Worm (Caenorhabditis elegans) whole organism, mixed stage, embryonic: Measurements from ENCODE around the gene F54D12.8.
A peak's percentile ranks its signal among the peaks of the same experiment; 100 is the strongest.

Experiments
- M03D4.4 ChIP-seq: sonication (generic microtip); optimal IDR thresholded peaks from 2 replicates; lab custom pipeline; 2017; ENCODE audit warnings: mild to moderate bottlenecking, missing genetic modification characterization, missing compliant biosample characterization
- bed-3 ChIP-seq: fragments of 200-800 bp; sonication (Bioruptor generic); optimal IDR thresholded peaks from 3 replicates; lab custom pipeline; 2018; ENCODE audit warnings: mild to moderate bottlenecking, missing genetic modification characterization, moderate library complexity, missing compliant biosample characterization
- blmp-1 ChIP-seq: fragments of 150-350 bp; optimal IDR thresholded peaks from 2 replicates; lab custom pipeline; 2014; ENCODE audit warnings: missing biosample characterization, missing genetic modification characterization
- ceh-39 ChIP-seq: fragments of 150-350 bp; optimal IDR thresholded peaks from 2 replicates; lab custom pipeline; 2014; ENCODE audit warnings: missing biosample characterization, missing genetic modification characterization
- ceh-43 ChIP-seq: fragments of 200-800 bp; sonication (Bioruptor generic); optimal IDR thresholded peaks from 2 replicates; lab custom pipeline; 2018; ENCODE audit warnings: mild to moderate bottlenecking, missing genetic modification characterization, moderate library complexity, missing compliant biosample characterization
- ces-1 ChIP-seq: fragments of 150-350 bp; optimal IDR thresholded peaks from 2 replicates; lab custom pipeline; 2014; ENCODE audit warnings: missing biosample characterization, missing genetic modification reagents, missing genetic modification characterization
- cnd-1 ChIP-seq: fragments of 200-800 bp; sonication (Bioruptor generic); optimal IDR thresholded peaks from 2 replicates; lab custom pipeline; 2018; ENCODE audit warnings: mild to moderate bottlenecking, missing genetic modification characterization, missing compliant biosample characterization
- drap-1 ChIP-seq: fragments of 200-800 bp; sonication (Bioruptor generic); optimal IDR thresholded peaks from 3 replicates; lab custom pipeline; 2018; ENCODE audit warnings: mild to moderate bottlenecking, missing genetic modification characterization, missing compliant biosample characterization
- elt-3 ChIP-seq: fragments of 150-350 bp; optimal IDR thresholded peaks from 2 replicates; lab custom pipeline; 2014; ENCODE audit warnings: missing biosample characterization, missing genetic modification characterization
- flh-1 ChIP-seq: fragments of 200-800 bp; sonication (Bioruptor generic); optimal IDR thresholded peaks from 2 replicates; lab custom pipeline; 2018; ENCODE audit warnings: mild to moderate bottlenecking, missing genetic modification characterization, moderate library complexity, missing compliant biosample characterization
- ham-2 ChIP-seq: fragments of 200-800 bp; sonication (Bioruptor generic); optimal IDR thresholded peaks from 2 replicates; lab custom pipeline; 2018; ENCODE audit warnings: mild to moderate bottlenecking, missing genetic modification characterization, missing compliant biosample characterization
- lin-13 ChIP-seq: fragments of 150-350 bp; optimal IDR thresholded peaks from 2 replicates; lab custom pipeline; 2014; ENCODE audit warnings: missing biosample characterization, missing genetic modification characterization
- lin-32 ChIP-seq: fragments of 200-800 bp; sonication (Bioruptor generic); optimal IDR thresholded peaks from 2 replicates; lab custom pipeline; 2018; ENCODE audit warnings: mild to moderate bottlenecking, missing genetic modification characterization, missing compliant biosample characterization
- lsy-2 ChIP-seq: fragments of 150-350 bp; optimal IDR thresholded peaks from 2 replicates; lab custom pipeline; 2014; ENCODE audit warnings: missing biosample characterization, missing genetic modification characterization
- mab-5 ChIP-seq: fragments of 150-350 bp; optimal IDR thresholded peaks from 2 replicates; lab custom pipeline; 2014; ENCODE audit warnings: missing biosample characterization, missing genetic modification characterization
- mep-1 ChIP-seq: fragments of 150-350 bp; optimal IDR thresholded peaks from 2 replicates; lab custom pipeline; 2017; ENCODE audit warnings: missing biosample characterization, missing genetic modification reagents, missing genetic modification characterization, inconsistent platforms
- mls-2 ChIP-seq: sonication (generic microtip); optimal IDR thresholded peaks from 2 replicates; lab custom pipeline; 2016; ENCODE audit warnings: mild to moderate bottlenecking, missing genetic modification characterization, moderate library complexity, missing compliant biosample characterization
- nhr-12 ChIP-seq: fragments of 150-350 bp; optimal IDR thresholded peaks from 2 replicates; lab custom pipeline; 2014; ENCODE audit warnings: missing biosample characterization, missing genetic modification characterization
- nhr-2 ChIP-seq: fragments of 150-350 bp; optimal IDR thresholded peaks from 2 replicates; lab custom pipeline; 2014; ENCODE audit warnings: missing biosample characterization, missing genetic modification characterization
- nhr-237 ChIP-seq: fragments of 150-350 bp; optimal IDR thresholded peaks from 2 replicates; lab custom pipeline; 2014; ENCODE audit warnings: missing biosample characterization, missing genetic modification characterization
- nhr-28 ChIP-seq: fragments of 150-350 bp; optimal IDR thresholded peaks from 2 replicates; lab custom pipeline; 2014; ENCODE audit warnings: missing biosample characterization, missing genetic modification characterization
- nhr-76 ChIP-seq: sonication (generic microtip); optimal IDR thresholded peaks from 2 replicates; lab custom pipeline; 2017; ENCODE audit warnings: missing biosample characterization, missing genetic modification characterization
- pha-4 ChIP-seq: fragments of 150-350 bp; optimal IDR thresholded peaks from 2 replicates; lab custom pipeline; 2018; ENCODE audit warnings: missing biosample characterization, missing genetic modification reagents, missing genetic modification characterization
- sem-2 ChIP-seq: fragments of 200-800 bp; sonication (Bioruptor generic); optimal IDR thresholded peaks from 2 replicates; lab custom pipeline; 2018; ENCODE audit warnings: mild to moderate bottlenecking, missing genetic modification characterization, missing compliant biosample characterization
- sptf-1 ChIP-seq: sonication (generic microtip); optimal IDR thresholded peaks from 2 replicates; lab custom pipeline; 2017; ENCODE audit warnings: mild to moderate bottlenecking, missing genetic modification characterization, moderate library complexity, missing compliant biosample characterization
- tbx-8 ChIP-seq: fragments of 200-800 bp; sonication (Bioruptor generic); optimal IDR thresholded peaks from 2 replicates; lab custom pipeline; 2018; ENCODE audit warnings: mild to moderate bottlenecking, missing genetic modification characterization, moderate library complexity, missing compliant biosample characterization
- unc-120 ChIP-seq: sonication (generic microtip); optimal IDR thresholded peaks from 2 replicates; lab custom pipeline; 2017; ENCODE audit warnings: missing genetic modification characterization, missing compliant biosample characterization; ENCODE audit not compliant: poor library complexity, severe bottlenecking
- unc-39 ChIP-seq: fragments of 150-350 bp; optimal IDR thresholded peaks from 2 replicates; lab custom pipeline; 2014; ENCODE audit warnings: missing biosample characterization, missing genetic modification characterization
- unc-62 ChIP-seq: fragments of 150-350 bp; optimal IDR thresholded peaks from 2 replicates; lab custom pipeline; 2014; ENCODE audit warnings: missing biosample characterization, missing genetic modification reagents, missing genetic modification characterization
- zip-8 ChIP-seq: fragments of 150-350 bp; optimal IDR thresholded peaks from 2 replicates; lab custom pipeline; 2014; ENCODE audit warnings: missing biosample characterization, missing genetic modification characterization

Gene F54D12.8

ce11 chrII:1398396-1398795 lies 558 bp upstream of the F54D12.8 start, which contains the start of gene F54D12.2:
TSS of gene F54D12.2 (plus strand) at chrII:1398696.
- TF ChIP-seq elt-3 = no peak
- no peak for TF ChIP-seq flh-1 (GFP tag; lab: Kevin White, UChicago)
- TF ChIP-seq ham-2 = no peak
- no peak for TF ChIP-seq bed-3 (GFP tag; lab: Kevin White, UChicago)
- no peak for TF ChIP-seq sptf-1 (tag; lab: Kevin White, UChicago)
- no peak for TF ChIP-seq nhr-2 (tag; lab: Kevin White, UChicago)
- no peak for TF ChIP-seq tbx-8 (GFP tag; lab: Kevin White, UChicago)
- no peak for TF ChIP-seq lin-13
- TF ChIP-seq nhr-12 (tag; lab: Kevin White, UChicago) = no peak
- no peak for TF ChIP-seq sem-2 (GFP tag; lab: Kevin White, UChicago)
- TF ChIP-seq ceh-39 (tag; lab: Kevin White, UChicago) = no peak
- no peak for TF ChIP-seq blmp-1
- no peak for TF ChIP-seq ceh-43 (GFP tag; lab: Kevin White, UChicago)
- TF ChIP-seq lin-32 (GFP tag; lab: Kevin White, UChicago) = no peak
- no peak for TF ChIP-seq unc-39 (tag; lab: Kevin White, UChicago)
- no peak for TF ChIP-seq unc-120 (tag; lab: Kevin White, UChicago)
- no peak for TF ChIP-seq zip-8 (tag; lab: Kevin White, UChicago)

DNA sequence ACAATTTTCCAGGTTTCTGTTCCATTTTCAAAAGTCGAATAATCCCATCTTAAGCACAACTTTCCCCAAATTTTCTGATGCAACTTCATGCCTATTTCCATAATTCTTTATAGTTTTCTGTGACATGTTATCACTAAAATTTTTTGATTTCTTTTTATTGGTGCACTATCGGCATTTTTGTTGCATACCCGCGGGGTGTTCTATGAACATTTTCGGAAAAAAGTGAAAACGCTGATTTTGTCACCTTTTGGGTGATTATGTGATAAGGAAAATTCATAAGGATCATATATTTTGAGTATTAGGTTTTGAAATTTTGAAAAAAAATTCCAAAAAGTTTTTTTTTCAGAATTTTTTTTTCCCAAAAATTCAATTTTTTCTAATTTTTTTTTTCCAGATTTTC lies 11.4 kb downstream of the F54D12.8 start, which contains the start of gene aat-7:
Gene aat-7, plus strand, starts transcription at position 393 of the 400 bp plus-strand sequence.
- no peak for TF ChIP-seq M03D4.4 (tag; lab: Kevin White, UChicago)
- TF ChIP-seq mep-1 (tag; lab: Kevin White, UChicago) = no peak

DNA sequence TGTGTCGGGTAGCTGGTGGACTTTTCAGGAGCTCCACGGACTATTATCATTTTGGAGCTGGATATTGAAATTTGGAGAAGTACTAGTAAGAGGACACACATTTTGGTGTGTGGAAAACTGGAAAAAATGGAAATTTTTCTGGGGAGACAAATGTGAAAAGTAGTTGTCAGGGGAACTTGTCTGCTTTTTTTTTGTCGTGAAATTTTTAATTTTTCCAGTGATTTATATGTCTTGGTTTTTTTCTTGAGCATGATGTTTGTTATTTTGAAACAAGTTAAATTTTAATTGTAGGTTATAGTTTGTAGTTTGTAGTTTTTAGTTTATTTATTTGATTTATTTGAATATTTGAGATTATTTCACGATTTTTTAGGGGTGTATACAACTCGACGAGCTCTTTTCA lies 12.6 kb downstream of the F54D12.8 start, which contains the start of gene F54D12.7:
Gene F54D12.7, minus strand, starts transcription at position 101 of the 400 bp plus-strand sequence.
- TF ChIP-seq nhr-28 (tag; lab: Kevin White, UChicago) = no peak
- TF ChIP-seq unc-62 (GFP tag; lab: Kevin White, UChicago) = no peak
- no peak for TF ChIP-seq ceh-39 (tag; lab: Kevin White, UChicago)
- no peak for TF ChIP-seq nhr-2 (tag; lab: Kevin White, UChicago)
- no peak for TF ChIP-seq mab-5 (tag; lab: Kevin White, UChicago)
- no peak for TF ChIP-seq zip-8 (tag; lab: Kevin White, UChicago)
- TF ChIP-seq cnd-1 (tag; lab: Kevin White, UChicago) = no peak
- TF ChIP-seq lin-13 = no peak
- no peak for TF ChIP-seq blmp-1
- no peak for TF ChIP-seq tbx-8 (GFP tag; lab: Kevin White, UChicago)
- no peak for TF ChIP-seq pha-4
- no peak for TF ChIP-seq elt-3
- no peak for TF ChIP-seq unc-39 (tag; lab: Kevin White, UChicago)
- no peak for TF ChIP-seq nhr-76
- no peak for TF ChIP-seq lin-32 (GFP tag; lab: Kevin White, UChicago)
- no peak for TF ChIP-seq sptf-1 (tag; lab: Kevin White, UChicago)
- no peak for TF ChIP-seq nhr-237
- TF ChIP-seq M03D4.4 (tag; lab: Kevin White, UChicago) = no peak

DNA sequence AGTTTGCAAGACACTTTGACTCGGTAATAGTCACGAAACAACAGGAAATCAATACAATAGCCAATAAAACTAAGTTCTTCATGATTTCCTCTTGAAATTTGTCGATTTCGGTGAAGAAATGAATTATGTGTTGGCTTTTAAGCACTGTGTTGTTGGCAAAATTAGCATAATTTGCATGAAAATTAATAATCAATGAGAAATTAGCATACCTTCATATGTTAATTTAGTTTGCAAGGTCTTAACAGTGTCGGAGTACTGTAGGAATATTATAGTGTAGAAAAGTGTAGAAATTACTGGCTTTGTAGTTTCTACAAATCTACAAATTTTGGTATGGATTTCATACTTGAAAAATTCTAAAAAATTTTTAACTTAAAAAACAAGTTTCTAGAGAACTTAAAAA lies 16.2 kb downstream of the F54D12.8 start, which contains the start of gene F54D12.9:
Gene F54D12.9, minus strand, starts transcription at position 101 of the 400 bp plus-strand sequence.
- TF ChIP-seq lsy-2 (tag; lab: Kevin White, UChicago) (no peak), blmp-1 (peak; percentile 5), flh-1 (GFP tag; lab: Kevin White, UChicago) (no peak)
- TF ChIP-seq, all 35 proteins: peak for 1

DNA sequence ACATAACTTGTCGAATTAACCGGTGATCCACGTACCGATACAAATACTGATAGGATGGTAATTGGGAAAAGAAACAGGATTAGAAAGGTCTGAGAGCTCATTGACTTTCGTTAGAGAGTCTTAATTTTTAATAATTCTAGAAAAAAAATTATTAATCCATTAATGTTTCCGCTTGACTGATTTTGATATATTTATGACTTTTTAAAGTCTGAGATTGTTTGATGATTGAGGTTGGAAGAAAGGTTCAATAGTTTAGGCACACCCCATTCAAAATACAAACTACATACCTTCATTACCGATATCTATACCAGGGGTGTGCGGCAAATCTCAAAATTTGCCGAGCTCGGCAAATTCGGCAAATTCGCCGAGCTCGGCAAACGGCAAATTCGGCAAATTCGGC lies 19.6 kb downstream of the F54D12.8 start, which contains the start of gene F54D12.10:
Gene F54D12.10, minus strand, starts transcription at position 101 of the 400 bp plus-strand sequence.
- TF ChIP-seq ceh-43 (GFP tag; lab: Kevin White, UChicago) = no peak

DNA sequence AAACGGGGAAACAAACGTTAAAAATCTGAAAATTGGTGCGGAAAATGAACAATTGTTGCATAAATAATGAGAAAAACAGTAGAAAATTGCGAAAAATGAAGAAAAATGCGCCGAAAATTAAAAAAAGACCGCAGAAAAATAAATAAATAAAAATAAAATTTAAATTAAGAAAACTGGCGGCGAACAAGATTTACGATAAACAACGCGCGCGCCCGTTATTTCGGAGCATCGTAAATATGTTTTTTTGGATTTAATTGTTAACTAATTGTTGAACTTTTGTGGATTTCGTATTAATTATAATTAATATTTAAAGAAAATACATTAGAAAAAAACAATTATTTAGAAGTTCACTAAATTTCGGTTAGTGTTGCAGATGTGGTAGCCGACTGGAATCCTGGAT lies 21.0 kb downstream of the F54D12.8 start:
- TF ChIP-seq ces-1 (GFP tag; lab: Kevin White, UChicago) (no peak), bed-3 (GFP tag; lab: Kevin White, UChicago) (no peak), M03D4.4 (tag; lab: Kevin White, UChicago) (no peak), mls-2 (tag; lab: Kevin White, UChicago) (no peak), cnd-1 (tag; lab: Kevin White, UChicago) (no peak), sptf-1 (tag; lab: Kevin White, UChicago) (no peak), drap-1 (no peak), elt-3 (no peak), ham-2 (no peak), pha-4 (no peak), nhr-28 (tag; lab: Kevin White, UChicago) (no peak), zip-8 (tag; lab: Kevin White, UChicago) (no peak)
